Fruit fly (Drosophila melanogaster): ENCODE data around the gene CG7600.

The CG7600 gene

dm6 chr3L:11169299-11170181, 41.0 kb upstream of the CG7600 start, which contains the start of the genes wls and Adck5 (continued):
- TF ChIP-seq wor (GFP tag; IDR thresholded peaks at IDR 0.05), result no peak
- TF ChIP-seq CG4360 (GFP tag; IDR thresholded peaks at IDR 0.05), result no peak
- peak in 1 of 2 experiments; percentile 53 for TF ChIP-seq pan (optimal IDR thresholded peaks at IDR 0.05)
- peak in 1 of 2 experiments; percentile 72 for TF ChIP-seq pan (GFP tag; optimal IDR thresholded peaks at IDR 0.05 in 1 of 2, IDR thresholded peaks at IDR 0.05 in 1 of 2)
- no peak for TF ChIP-seq ara (GFP tag; IDR thresholded peaks at IDR 0.05)
- peak; percentile 79 for TF ChIP-seq stwl (tag; optimal IDR thresholded peaks at IDR 0.05)
- peak; percentile 58 to 92 for TF ChIP-seq crp (GFP tag; optimal IDR thresholded peaks at IDR 0.05)
- TF ChIP-seq CG15011 (GFP tag; optimal IDR thresholded peaks at IDR 0.05), result peak; percentile 61
- TF ChIP-seq exex (tag; optimal IDR thresholded peaks at IDR 0.05), result no peak
- TF ChIP-seq H15 (GFP tag; IDR thresholded peaks at IDR 0.05), result no peak
- TF ChIP-seq sisA (GFP tag; IDR thresholded peaks at IDR 0.05), result no peak
- TF ChIP-seq CG11504 (tag; optimal IDR thresholded peaks at IDR 0.05), result no peak
- no peak for TF ChIP-seq Usf (GFP tag; optimal IDR thresholded peaks at IDR 0.05)
- TF ChIP-seq scrt (GFP tag; optimal IDR thresholded peaks at IDR 0.05), result peak; percentile 82
- TF ChIP-seq CG4282 (GFP tag; optimal IDR thresholded peaks at IDR 0.05), result no peak
- no peak for TF ChIP-seq CG16863 (GFP tag; optimal IDR thresholded peaks at IDR 0.05)
- no peak for TF ChIP-seq gt (GFP tag; IDR thresholded peaks at IDR 0.05)
- peak; percentile 46 for TF ChIP-seq CG4328 (GFP tag; optimal IDR thresholded peaks at IDR 0.05)
- no peak for TF ChIP-seq HLH4C (GFP tag; IDR thresholded peaks at IDR 0.05; ENCODE audit: partially characterized antibody)
- peak; percentile 61 for TF ChIP-seq CG10209 (GFP tag; optimal IDR thresholded peaks at IDR 0.05)
- TF ChIP-seq Jarid2 (GFP tag; optimal IDR thresholded peaks at IDR 0.05), result no peak
- no peak for TF ChIP-seq TFAM (GFP tag; optimal IDR thresholded peaks at IDR 0.05)
- peak; percentile 38; the same call in 1 of the 2 replicates for TF ChIP-seq Nf-YA (GFP tag; IDR thresholded peaks at IDR 0.05)
- no peak for TF ChIP-seq Poxn (GFP tag; IDR thresholded peaks at IDR 0.05)
- TF ChIP-seq ems (GFP tag; optimal IDR thresholded peaks at IDR 0.05), result no peak
- no peak for TF ChIP-seq eve (GFP tag; optimal IDR thresholded peaks at IDR 0.05)
- TF ChIP-seq lilli (GFP tag; optimal IDR thresholded peaks at IDR 0.05), result peak; percentile 26
- TF ChIP-seq Atf6 (GFP tag; IDR thresholded peaks at IDR 0.05), result 0 out of 2 replicates have a peak, but pooled peaks have one; percentile 26
- no peak for TF ChIP-seq Bdp1 (GFP tag; optimal IDR thresholded peaks at IDR 0.05)
- peak; percentile 30; the same call in 1 of the 2 replicates for TF ChIP-seq stc (GFP tag; IDR thresholded peaks at IDR 0.05)
- TF ChIP-seq grau (tag; optimal IDR thresholded peaks at IDR 0.05), result no peak
- peak; percentile 60 for TF ChIP-seq CoRest (tag; optimal IDR thresholded peaks at IDR 0.05)
- TF ChIP-seq p53 (GFP tag; optimal IDR thresholded peaks at IDR 0.05), result peak; percentile 7
- no peak for TF ChIP-seq Aef1 (GFP tag; IDR thresholded peaks at IDR 0.05)
- TF ChIP-seq chn (GFP tag; optimal IDR thresholded peaks at IDR 0.05), result no peak
- TF ChIP-seq ftz-f1 (GFP tag; optimal IDR thresholded peaks at IDR 0.05), result no peak
- no peak for TF ChIP-seq tgo (GFP tag; IDR thresholded peaks at IDR 0.05)
- TF ChIP-seq Oli (tag; optimal IDR thresholded peaks at IDR 0.05), result no peak
- 0 out of 3 replicates have a peak, but pooled peaks have one; percentile 46 for TF ChIP-seq sr (GFP tag; IDR thresholded peaks at IDR 0.05)
- peak; percentile 12 for TF ChIP-seq Dip3 (GFP tag; optimal IDR thresholded peaks at IDR 0.05)
- TF ChIP-seq CG10979 (tag; optimal IDR thresholded peaks at IDR 0.05), result peak; percentile 16
- peak; percentile 21 for TF ChIP-seq zfh2 (GFP tag; optimal IDR thresholded peaks at IDR 0.05)
- TF ChIP-seq CG9437 (GFP tag; optimal IDR thresholded peaks at IDR 0.05), result peak; percentile 56
- TF ChIP-seq CG5245 (GFP tag; optimal IDR thresholded peaks at IDR 0.05), result no peak
- TF ChIP-seq cad (GFP tag; optimal IDR thresholded peaks at IDR 0.05), result no peak
- TF ChIP-seq Dp (GFP tag; optimal IDR thresholded peaks at IDR 0.05), result peak; percentile 38
- peak; percentile 59 for TF ChIP-seq CG34376 (GFP tag; optimal IDR thresholded peaks at IDR 0.05)
- no peak for TF ChIP-seq disco-r (GFP tag; optimal IDR thresholded peaks at IDR 0.05)
- TF ChIP-seq ERR (GFP tag; optimal IDR thresholded peaks at IDR 0.05), result no peak
- peak; percentile 5 for TF ChIP-seq CG7786 (GFP tag; optimal IDR thresholded peaks at IDR 0.05)
